Fruit fly (Drosophila melanogaster): ENCODE measurements around the gene CG7430.

The CG7430 gene

DNA sequence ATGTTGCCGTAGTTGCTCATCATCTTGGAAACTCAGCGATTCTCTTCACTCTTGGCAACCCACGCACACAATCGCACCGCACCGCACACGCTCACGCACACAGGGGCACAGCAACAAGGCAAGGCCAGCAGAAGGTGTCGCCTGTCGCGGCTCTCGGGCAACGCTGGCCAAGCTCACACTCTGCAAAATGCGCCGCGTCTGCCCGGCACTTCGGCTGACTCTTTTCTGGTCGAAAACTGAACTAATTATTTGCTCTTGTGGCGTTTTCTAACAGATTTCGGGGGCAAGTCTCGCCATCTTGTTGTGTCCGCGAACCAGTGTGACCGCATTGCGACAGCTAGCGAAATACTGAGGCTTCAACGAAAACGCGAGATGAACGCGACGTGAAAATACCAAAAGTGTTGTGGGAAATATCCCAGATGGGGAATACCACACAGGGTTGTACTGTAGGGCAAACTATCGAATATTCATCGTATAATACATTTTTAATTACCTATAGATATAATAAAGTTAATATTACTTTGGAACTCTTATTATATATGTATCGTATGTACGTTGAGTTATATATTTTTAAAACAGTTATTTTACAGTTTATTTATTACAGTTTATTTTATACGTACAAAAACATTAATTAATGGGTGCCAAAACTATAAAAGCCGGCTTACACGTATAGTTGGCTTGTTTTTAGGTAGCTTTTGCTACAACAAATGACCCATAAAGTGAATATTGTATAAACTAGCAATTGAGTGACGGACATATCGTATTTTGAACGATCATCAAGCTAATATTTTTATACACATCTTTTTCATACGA, at the start of gene CG7430, which contains the start of gene MED19:
Gene CG7430 (plus strand): TSS at position 748 of the 813 bp plus-strand sequence.
Gene MED19 (minus strand): TSS at position 333 of the 813 bp plus-strand sequence.
- no peak for TF ChIP-seq pan (optimal IDR thresholded peaks at IDR 0.05)
- no peak for TF ChIP-seq psq (optimal IDR thresholded peaks at IDR 0.05)
- no peak for TF ChIP-seq usp (GFP tag; optimal IDR thresholded peaks at IDR 0.05)
- no peak for TF ChIP-seq Dll (optimal IDR thresholded peaks at IDR 0.05)
- no peak for TF ChIP-seq EcR (GFP tag; optimal IDR thresholded peaks at IDR 0.05)
- TF ChIP-seq CG8478 (optimal IDR thresholded peaks at IDR 0.05): no peak

DNA sequence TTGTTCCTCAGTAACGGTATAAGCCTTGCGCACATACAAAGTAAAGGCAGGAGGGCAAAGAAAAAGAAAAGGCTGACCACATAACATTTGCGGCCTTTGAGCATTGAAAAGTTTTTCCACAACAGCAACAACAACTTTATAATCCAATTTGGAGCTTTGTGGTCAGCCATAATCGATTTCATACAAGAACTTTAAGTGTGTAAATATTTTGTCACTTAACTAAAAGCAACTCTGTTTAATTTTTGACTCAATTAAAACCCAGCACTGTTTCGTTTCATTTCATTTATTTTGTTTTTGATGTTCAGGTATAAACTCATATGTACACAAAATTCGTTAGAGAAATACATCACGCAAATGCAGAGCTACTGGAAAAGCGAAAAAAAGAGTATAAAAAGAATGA, 49.2 kb upstream of the CG7430 start, which contains the start of gene CG42816:
Gene CG42816 (minus strand): TSS at position 101 of the 400 bp plus-strand sequence.
- no peak for TF ChIP-seq pan (optimal IDR thresholded peaks at IDR 0.05)
- TF ChIP-seq Dll (optimal IDR thresholded peaks at IDR 0.05): no peak
- no peak for TF ChIP-seq usp (GFP tag; optimal IDR thresholded peaks at IDR 0.05)
- TF ChIP-seq EcR (GFP tag; optimal IDR thresholded peaks at IDR 0.05): no peak
- no peak for TF ChIP-seq CG8478 (optimal IDR thresholded peaks at IDR 0.05)
- no peak for TF ChIP-seq psq (optimal IDR thresholded peaks at IDR 0.05)

DNA sequence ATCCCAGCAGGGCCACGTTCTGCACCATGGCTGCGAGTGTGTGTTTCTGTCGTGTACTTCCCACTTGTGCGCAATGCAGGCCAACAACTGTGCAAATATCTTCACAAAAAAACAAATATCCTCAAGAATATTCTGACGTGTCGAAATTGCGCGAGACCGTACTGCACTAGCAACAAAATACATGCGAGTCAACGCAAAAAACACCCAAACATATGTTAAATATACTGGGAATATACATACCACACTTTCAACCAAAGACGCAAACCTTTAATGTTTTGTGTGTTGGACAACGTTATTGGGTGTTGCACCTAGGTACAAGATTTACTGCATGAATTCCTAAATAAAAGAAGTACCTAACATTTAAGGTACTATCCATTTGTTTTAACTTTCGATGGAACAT, 44.6 kb upstream of the CG7430 start, which contains the start of gene NUCB1:
Gene NUCB1 (minus strand): TSS at position 173 of the 400 bp plus-strand sequence.
- TF ChIP-seq pan (optimal IDR thresholded peaks at IDR 0.05) (no peak), Dll (optimal IDR thresholded peaks at IDR 0.05) (no peak)

DNA sequence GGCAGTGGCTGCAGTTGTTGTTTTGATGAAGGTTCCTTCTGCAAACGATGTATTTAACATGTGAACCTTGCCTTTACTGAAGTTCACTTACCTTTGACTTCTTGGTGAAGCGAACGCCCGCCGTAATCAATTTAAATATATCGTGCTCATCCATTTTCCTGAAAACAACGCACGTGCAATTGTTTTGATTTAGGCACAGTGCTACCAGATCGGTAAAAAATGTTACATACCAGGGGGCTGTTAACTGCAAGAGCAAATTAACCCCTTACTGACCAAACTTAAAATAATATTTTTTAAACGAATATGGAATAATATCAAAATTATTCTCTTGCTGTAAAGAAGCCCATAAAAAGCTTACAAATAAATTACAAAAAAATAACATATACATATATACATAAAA, 42.2 kb upstream of the CG7430 start, which contains the start of gene ais:
Gene ais (minus strand): TSS at position 205 of the 400 bp plus-strand sequence.
- TF ChIP-seq EcR (GFP tag; optimal IDR thresholded peaks at IDR 0.05) (no peak), psq (optimal IDR thresholded peaks at IDR 0.05) (no peak), Dll (optimal IDR thresholded peaks at IDR 0.05) (no peak), usp (GFP tag; optimal IDR thresholded peaks at IDR 0.05) (no peak), pan (optimal IDR thresholded peaks at IDR 0.05) (no peak), CG8478 (optimal IDR thresholded peaks at IDR 0.05) (no peak)

DNA sequence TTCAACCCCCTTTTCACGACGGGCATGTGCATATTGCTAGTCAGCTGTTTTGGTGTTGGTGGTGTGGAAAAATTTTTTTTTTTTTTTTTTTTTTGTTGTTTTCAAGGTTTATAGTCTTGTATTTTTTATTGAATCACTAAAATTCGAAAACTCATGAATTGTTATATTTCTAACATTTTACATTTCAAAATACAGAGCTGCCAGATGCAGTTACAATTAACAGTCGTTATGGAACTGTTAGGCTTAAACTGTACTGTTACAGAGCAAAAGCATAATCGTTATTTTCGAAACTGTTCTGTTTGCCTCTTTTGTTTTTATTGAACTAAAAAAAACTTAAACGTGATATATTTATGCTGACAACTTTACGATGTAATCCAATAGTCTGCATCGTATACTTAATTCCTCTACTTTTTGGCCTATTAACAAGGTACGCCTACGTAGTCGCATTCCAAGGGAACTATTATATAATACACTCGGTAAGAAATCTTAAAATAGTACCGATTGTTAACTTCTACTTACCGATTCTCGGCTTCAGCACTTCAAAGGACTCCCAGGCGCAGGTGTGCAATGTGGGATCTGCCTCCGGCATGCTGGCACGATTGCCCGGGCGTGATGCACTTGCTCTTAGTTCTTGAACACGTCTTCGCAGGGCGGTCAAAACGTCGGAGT, 40.2 kb upstream of the CG7430 start, which contains the start of gene CG32187:
Gene CG32187 (minus strand): TSS at position 9 of the 669 bp plus-strand sequence.
- TF ChIP-seq psq (optimal IDR thresholded peaks at IDR 0.05) (no peak), CG8478 (optimal IDR thresholded peaks at IDR 0.05) (no peak), pan (optimal IDR thresholded peaks at IDR 0.05) (no peak), Dll (optimal IDR thresholded peaks at IDR 0.05) (no peak), usp (GFP tag; optimal IDR thresholded peaks at IDR 0.05) (no peak), EcR (GFP tag; optimal IDR thresholded peaks at IDR 0.05) (no peak)

DNA sequence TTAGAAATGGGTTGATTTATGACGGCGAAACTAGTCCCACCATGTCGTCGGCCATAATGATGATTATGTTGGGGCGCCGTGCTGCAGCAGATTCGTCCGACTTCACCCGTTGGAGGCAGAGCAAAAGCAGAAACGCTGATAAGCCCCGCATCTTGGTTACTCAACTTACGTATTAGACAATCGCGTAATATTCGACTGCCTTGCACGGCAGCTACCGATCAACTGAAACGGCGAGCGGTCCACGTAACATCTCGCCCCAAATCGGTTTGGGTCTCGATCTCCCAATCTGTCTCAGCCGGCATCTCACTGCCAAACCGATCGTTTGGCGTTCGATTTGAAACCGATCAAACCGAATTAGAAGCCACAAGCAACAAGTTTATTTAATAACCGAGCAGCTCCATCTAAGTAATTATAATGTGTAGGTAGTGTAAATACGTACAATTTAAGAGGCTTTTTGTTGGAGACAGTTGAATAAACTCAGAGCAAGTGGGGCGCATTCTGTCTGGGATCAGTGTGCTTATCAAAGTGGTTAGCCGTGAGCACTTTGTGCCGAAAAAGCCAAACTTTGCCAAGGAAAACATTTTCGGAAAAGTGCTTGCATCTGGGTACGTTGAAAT, 38.0 kb upstream of the CG7430 start, which contains the start of gene CG32191:
Gene CG32191 (minus strand): TSS at position 550 of the 617 bp plus-strand sequence.
- no peak for TF ChIP-seq usp (GFP tag; optimal IDR thresholded peaks at IDR 0.05)
- TF ChIP-seq pan (optimal IDR thresholded peaks at IDR 0.05): no peak

DNA sequence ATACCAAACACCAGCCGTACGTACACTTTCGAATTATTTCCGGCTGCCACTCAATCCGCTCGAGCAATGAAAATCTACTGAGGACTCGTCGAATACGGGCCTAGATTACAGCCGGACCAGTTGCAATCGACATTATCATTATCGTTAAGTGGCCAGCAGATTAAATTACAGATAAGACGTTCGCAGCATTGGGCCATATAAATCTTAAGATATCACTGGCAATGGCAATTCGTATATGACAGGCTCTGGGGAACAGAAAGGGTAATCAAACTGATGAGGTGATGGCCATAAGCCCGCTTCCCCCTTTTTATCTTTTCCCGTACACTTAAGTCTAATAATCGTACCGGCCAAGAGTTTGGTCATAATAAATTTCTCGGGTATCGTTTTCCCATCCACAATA, 32.7 kb upstream of the CG7430 start, which contains the start of gene Cln3:
Gene Cln3 (minus strand): TSS at position 84 of the 400 bp plus-strand sequence.
- no peak for TF ChIP-seq EcR (GFP tag; optimal IDR thresholded peaks at IDR 0.05)
- no peak for TF ChIP-seq usp (GFP tag; optimal IDR thresholded peaks at IDR 0.05)
- TF ChIP-seq pan (optimal IDR thresholded peaks at IDR 0.05): no peak
- no peak for TF ChIP-seq Dll (optimal IDR thresholded peaks at IDR 0.05)
- TF ChIP-seq CG8478 (optimal IDR thresholded peaks at IDR 0.05): no peak

DNA sequence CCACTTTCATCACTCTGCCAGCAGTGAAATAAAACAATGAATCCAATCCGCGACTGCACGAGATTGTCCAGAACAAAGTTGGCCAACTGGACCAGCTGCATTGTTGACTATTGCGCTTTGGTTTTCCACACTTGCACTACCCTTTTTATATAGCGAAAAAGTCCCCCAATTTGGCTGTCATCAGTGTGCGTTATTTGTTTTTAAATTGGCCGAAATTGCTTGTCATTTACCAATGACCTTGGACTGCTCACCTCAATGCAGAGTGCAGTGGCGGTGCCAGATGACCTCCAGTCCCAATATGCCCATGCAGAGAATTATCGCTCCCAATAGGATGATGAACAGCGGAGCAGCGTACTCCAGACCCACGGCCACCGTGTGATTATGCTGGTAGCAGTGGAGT, 28.9 kb upstream of the CG7430 start, which contains the start of gene Ir75a:
Gene Ir75a (minus strand): TSS at position 101 of the 400 bp plus-strand sequence.
- no peak for TF ChIP-seq EcR (GFP tag; optimal IDR thresholded peaks at IDR 0.05)
- TF ChIP-seq psq (optimal IDR thresholded peaks at IDR 0.05): no peak
- no peak for TF ChIP-seq pan (optimal IDR thresholded peaks at IDR 0.05)
- TF ChIP-seq CG8478 (optimal IDR thresholded peaks at IDR 0.05): no peak
- no peak for TF ChIP-seq usp (GFP tag; optimal IDR thresholded peaks at IDR 0.05)
- TF ChIP-seq Dll (optimal IDR thresholded peaks at IDR 0.05): no peak

DNA sequence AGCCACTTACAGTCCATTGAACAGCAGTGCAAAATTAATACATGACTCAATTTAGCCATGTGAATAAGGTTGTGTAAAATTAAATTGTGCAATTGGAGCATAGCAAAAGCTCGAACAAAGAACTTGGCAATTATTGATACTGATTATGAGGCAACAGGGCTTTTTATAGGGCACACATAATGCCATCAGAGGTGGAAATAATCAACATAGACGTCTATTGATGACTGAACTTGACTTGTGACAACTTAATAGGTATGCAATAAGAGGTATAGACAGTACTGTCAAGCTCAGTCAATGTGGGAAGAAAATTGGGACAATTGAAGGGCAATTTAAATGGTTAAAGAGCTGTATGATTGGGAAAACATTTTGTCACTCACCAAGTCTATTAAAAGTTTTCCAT, 26.6 kb upstream of the CG7430 start, which contains the start of gene Ir75b:
Gene Ir75b (minus strand): TSS at position 101 of the 400 bp plus-strand sequence.
- no peak for TF ChIP-seq usp (GFP tag; optimal IDR thresholded peaks at IDR 0.05)
- no peak for TF ChIP-seq EcR (GFP tag; optimal IDR thresholded peaks at IDR 0.05)
- TF ChIP-seq CG8478 (optimal IDR thresholded peaks at IDR 0.05): no peak
- TF ChIP-seq psq (optimal IDR thresholded peaks at IDR 0.05): no peak
- TF ChIP-seq pan (optimal IDR thresholded peaks at IDR 0.05): no peak
- no peak for TF ChIP-seq Dll (optimal IDR thresholded peaks at IDR 0.05)

DNA sequence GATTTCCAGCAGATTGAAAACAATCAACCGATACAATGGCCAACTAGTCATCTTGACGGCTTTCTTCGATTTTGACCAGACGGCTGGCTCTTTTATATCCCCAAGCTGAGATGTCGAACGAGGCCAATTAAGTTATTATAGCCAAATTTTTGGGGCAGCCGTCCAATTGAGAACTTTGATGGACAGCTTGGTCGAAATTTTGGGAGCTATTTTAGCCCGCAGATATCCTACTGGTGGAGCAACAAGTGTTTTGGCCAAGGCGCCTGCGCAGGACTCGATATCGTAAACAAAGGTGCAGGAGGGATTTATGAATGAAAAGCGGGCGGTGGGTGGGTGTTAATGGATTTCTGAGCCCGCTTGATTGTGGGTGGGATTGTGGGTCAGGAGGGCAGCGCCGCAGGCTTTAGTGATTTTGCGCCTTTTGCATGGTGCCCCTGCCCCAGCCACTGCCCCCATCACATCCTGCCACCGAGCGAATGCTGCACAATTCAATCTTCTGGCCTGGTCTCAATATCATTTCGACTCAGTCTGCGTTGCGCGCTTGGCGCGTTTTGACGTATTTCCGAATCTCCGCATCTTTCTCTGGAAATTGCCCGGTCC, 23.8 kb upstream of the CG7430 start, which contains the start of the genes Ir75c and Grd:
Gene Ir75c (minus strand): TSS at position 51 of the 600 bp plus-strand sequence.
Gene Grd (plus strand): TSS at position 550 of the 600 bp plus-strand sequence.
- TF ChIP-seq usp (GFP tag; optimal IDR thresholded peaks at IDR 0.05): no peak
- no peak for TF ChIP-seq psq (optimal IDR thresholded peaks at IDR 0.05)
- TF ChIP-seq CG8478 (optimal IDR thresholded peaks at IDR 0.05): no peak
- no peak for TF ChIP-seq pan (optimal IDR thresholded peaks at IDR 0.05)
- no peak for TF ChIP-seq Dll (optimal IDR thresholded peaks at IDR 0.05)
- no peak for TF ChIP-seq EcR (GFP tag; optimal IDR thresholded peaks at IDR 0.05)

DNA sequence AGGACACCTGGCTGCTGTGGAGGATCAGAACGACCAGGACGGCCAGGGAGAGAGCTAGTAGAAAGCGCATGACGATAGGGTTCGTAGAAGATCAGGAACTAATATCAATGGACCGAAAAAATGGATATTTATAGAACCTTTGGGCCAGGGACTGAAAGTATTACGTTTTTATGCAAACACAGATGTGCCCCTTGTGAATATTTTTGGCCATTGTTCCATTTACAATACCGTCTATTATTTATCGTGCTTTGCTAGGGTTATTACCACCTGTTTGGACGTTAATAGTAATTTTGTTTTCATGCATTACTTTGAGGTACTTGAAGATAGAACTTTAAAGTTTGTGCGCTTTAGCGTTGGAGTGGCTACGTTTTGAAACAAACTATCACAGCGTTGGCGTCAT, 13.2 kb upstream of the CG7430 start, which contains the start of gene CG32188:
Gene CG32188 (minus strand): TSS at position 101 of the 400 bp plus-strand sequence.
- TF ChIP-seq psq (optimal IDR thresholded peaks at IDR 0.05) (no peak), EcR (GFP tag; optimal IDR thresholded peaks at IDR 0.05) (no peak), pan (optimal IDR thresholded peaks at IDR 0.05) (no peak), Dll (optimal IDR thresholded peaks at IDR 0.05) (no peak), CG8478 (optimal IDR thresholded peaks at IDR 0.05) (no peak), usp (GFP tag; optimal IDR thresholded peaks at IDR 0.05) (no peak)

Data from whole organism.